Worm (Caenorhabditis elegans) whole organism, mixed stage, embryonic: ENCODE measurements around the gene fbxa-74.
A peak's percentile ranks its signal among the peaks of the same experiment; 100 is the strongest.

ENCODE experiments used
- M03D4.4 ChIP-seq: sonication (generic microtip); optimal IDR thresholded peaks from 2 replicates; lab custom pipeline; 2017; ENCODE audit warnings: mild to moderate bottlenecking, missing genetic modification characterization, missing compliant biosample characterization
- bed-3 ChIP-seq: fragments of 200-800 bp; sonication (Bioruptor generic); optimal IDR thresholded peaks from 3 replicates; lab custom pipeline; 2018; ENCODE audit warnings: mild to moderate bottlenecking, missing genetic modification characterization, moderate library complexity, missing compliant biosample characterization
- ceh-43 ChIP-seq: fragments of 200-800 bp; sonication (Bioruptor generic); optimal IDR thresholded peaks from 2 replicates; lab custom pipeline; 2018; ENCODE audit warnings: mild to moderate bottlenecking, missing genetic modification characterization, moderate library complexity, missing compliant biosample characterization
- ces-1 ChIP-seq: fragments of 150-350 bp; optimal IDR thresholded peaks from 2 replicates; lab custom pipeline; 2014; ENCODE audit warnings: missing biosample characterization, missing genetic modification reagents, missing genetic modification characterization
- cnd-1 ChIP-seq: fragments of 200-800 bp; sonication (Bioruptor generic); optimal IDR thresholded peaks from 2 replicates; lab custom pipeline; 2018; ENCODE audit warnings: mild to moderate bottlenecking, missing genetic modification characterization, missing compliant biosample characterization
- drap-1 ChIP-seq: fragments of 200-800 bp; sonication (Bioruptor generic); optimal IDR thresholded peaks from 3 replicates; lab custom pipeline; 2018; ENCODE audit warnings: mild to moderate bottlenecking, missing genetic modification characterization, missing compliant biosample characterization
- elt-1 ChIP-seq: sonication (generic microtip); optimal IDR thresholded peaks from 2 replicates; lab custom pipeline; 2017; ENCODE audit warnings: missing genetic modification characterization, mild to moderate bottlenecking, missing compliant biosample characterization, antibody characterized with exemption, moderate library complexity, borderline replicate concordance; ENCODE audit not compliant: insufficient read depth
- elt-3 ChIP-seq: fragments of 150-350 bp; optimal IDR thresholded peaks from 2 replicates; lab custom pipeline; 2014; ENCODE audit warnings: missing biosample characterization, missing genetic modification characterization
- flh-1 ChIP-seq: fragments of 200-800 bp; sonication (Bioruptor generic); optimal IDR thresholded peaks from 2 replicates; lab custom pipeline; 2018; ENCODE audit warnings: mild to moderate bottlenecking, missing genetic modification characterization, moderate library complexity, missing compliant biosample characterization
- ham-2 ChIP-seq: fragments of 200-800 bp; sonication (Bioruptor generic); optimal IDR thresholded peaks from 2 replicates; lab custom pipeline; 2018; ENCODE audit warnings: mild to moderate bottlenecking, missing genetic modification characterization, missing compliant biosample characterization
- hlh-1 ChIP-seq: fragments of 150-350 bp; optimal IDR thresholded peaks from 2 replicates; lab custom pipeline; 2014; ENCODE audit warnings: missing biosample characterization, missing genetic modification reagents, missing genetic modification characterization
- lin-13 ChIP-seq: fragments of 150-350 bp; optimal IDR thresholded peaks from 2 replicates; lab custom pipeline; 2014; ENCODE audit warnings: missing biosample characterization, missing genetic modification characterization
- lin-32 ChIP-seq: fragments of 200-800 bp; sonication (Bioruptor generic); optimal IDR thresholded peaks from 2 replicates; lab custom pipeline; 2018; ENCODE audit warnings: mild to moderate bottlenecking, missing genetic modification characterization, missing compliant biosample characterization
- lsy-2 ChIP-seq: fragments of 150-350 bp; optimal IDR thresholded peaks from 2 replicates; lab custom pipeline; 2014; ENCODE audit warnings: missing biosample characterization, missing genetic modification characterization
- mab-5 ChIP-seq: fragments of 150-350 bp; optimal IDR thresholded peaks from 2 replicates; lab custom pipeline; 2014; ENCODE audit warnings: missing biosample characterization, missing genetic modification characterization
- mep-1 ChIP-seq: fragments of 150-350 bp; optimal IDR thresholded peaks from 2 replicates; lab custom pipeline; 2017; ENCODE audit warnings: missing biosample characterization, missing genetic modification reagents, missing genetic modification characterization, inconsistent platforms
- mls-2 ChIP-seq: sonication (generic microtip); optimal IDR thresholded peaks from 2 replicates; lab custom pipeline; 2016; ENCODE audit warnings: mild to moderate bottlenecking, missing genetic modification characterization, moderate library complexity, missing compliant biosample characterization
- nhr-12 ChIP-seq: fragments of 150-350 bp; optimal IDR thresholded peaks from 2 replicates; lab custom pipeline; 2014; ENCODE audit warnings: missing biosample characterization, missing genetic modification characterization
- nhr-2 ChIP-seq: fragments of 150-350 bp; optimal IDR thresholded peaks from 2 replicates; lab custom pipeline; 2014; ENCODE audit warnings: missing biosample characterization, missing genetic modification characterization
- nhr-237 ChIP-seq: fragments of 150-350 bp; optimal IDR thresholded peaks from 2 replicates; lab custom pipeline; 2014; ENCODE audit warnings: missing biosample characterization, missing genetic modification characterization
- pha-4 ChIP-seq: fragments of 150-350 bp; optimal IDR thresholded peaks from 2 replicates; lab custom pipeline; 2018; ENCODE audit warnings: missing biosample characterization, missing genetic modification reagents, missing genetic modification characterization
- sem-2 ChIP-seq: fragments of 200-800 bp; sonication (Bioruptor generic); optimal IDR thresholded peaks from 2 replicates; lab custom pipeline; 2018; ENCODE audit warnings: mild to moderate bottlenecking, missing genetic modification characterization, missing compliant biosample characterization
- snpc-4 ChIP-seq: fragments of 150-350 bp; optimal IDR thresholded peaks from 2 replicates; lab custom pipeline; 2014; ENCODE audit warnings: missing biosample characterization, missing genetic modification characterization
- tbx-8 ChIP-seq: fragments of 200-800 bp; sonication (Bioruptor generic); optimal IDR thresholded peaks from 2 replicates; lab custom pipeline; 2018; ENCODE audit warnings: mild to moderate bottlenecking, missing genetic modification characterization, moderate library complexity, missing compliant biosample characterization
- unc-120 ChIP-seq: sonication (generic microtip); optimal IDR thresholded peaks from 2 replicates; lab custom pipeline; 2017; ENCODE audit warnings: missing genetic modification characterization, missing compliant biosample characterization; ENCODE audit not compliant: poor library complexity, severe bottlenecking
- unc-39 ChIP-seq: fragments of 150-350 bp; optimal IDR thresholded peaks from 2 replicates; lab custom pipeline; 2014; ENCODE audit warnings: missing biosample characterization, missing genetic modification characterization
- unc-62 ChIP-seq: fragments of 150-350 bp; optimal IDR thresholded peaks from 2 replicates; lab custom pipeline; 2014; ENCODE audit warnings: missing biosample characterization, missing genetic modification reagents, missing genetic modification characterization
- zip-8 ChIP-seq: fragments of 150-350 bp; optimal IDR thresholded peaks from 2 replicates; lab custom pipeline; 2014; ENCODE audit warnings: missing biosample characterization, missing genetic modification characterization
- ztf-11 ChIP-seq: fragments of 150-350 bp; optimal IDR thresholded peaks from 2 replicates; lab custom pipeline; 2014; ENCODE audit warnings: missing biosample characterization, missing genetic modification characterization

fbxa-74 gene

ce11 chrIII:1680393-1680792, 18.4 kb downstream of the fbxa-74 start:
- TF ChIP-seq elt-1 (tag; lab: Kevin White, UChicago): no peak
- TF ChIP-seq mls-2 (tag; lab: Kevin White, UChicago): no peak
- no peak for TF ChIP-seq lin-32 (GFP tag; lab: Kevin White, UChicago)

DNA sequence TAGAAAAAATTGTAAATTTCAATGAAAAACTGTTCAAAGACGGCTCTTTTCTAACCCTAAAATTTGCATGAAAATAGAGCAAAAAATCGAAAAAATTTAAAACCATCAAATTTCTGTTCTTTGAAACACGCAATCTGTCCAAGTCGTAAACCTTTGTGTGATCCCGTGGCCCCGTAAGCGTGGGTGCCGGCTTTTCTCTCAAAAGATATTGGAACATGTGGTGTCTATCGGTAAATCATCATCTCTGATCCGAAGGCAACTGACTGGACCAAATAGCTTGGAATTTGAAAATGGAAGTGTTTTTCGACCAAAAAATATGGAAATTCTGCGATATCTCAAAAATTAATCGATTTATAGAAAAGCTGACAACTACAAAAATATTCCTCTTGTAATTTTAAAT, 20.1 kb downstream of the fbxa-74 start:
- TF ChIP-seq hlh-1 (peak; percentile 47), unc-120 (tag; lab: Kevin White, UChicago) (peak; percentile 27), drap-1 (GFP tag; lab: Kevin White, UChicago) (no peak)

ce11 chrIII:1676588-1676987, 22.2 kb downstream of the fbxa-74 start, which contains the start of gene Y22D7AR.6:
Gene Y22D7AR.6 (minus strand): TSS chrIII:1676721.
- TF ChIP-seq elt-1 (tag; lab: Kevin White, UChicago) (no peak), zip-8 (tag; lab: Kevin White, UChicago) (no peak), nhr-12 (tag; lab: Kevin White, UChicago) (no peak), cnd-1 (no peak), ces-1 (GFP tag; lab: Kevin White, UChicago) (no peak)
- TF ChIP-seq, all 35 proteins: peak for 0

ce11 chrIII:1674760-1675159, 24.0 kb downstream of the fbxa-74 start:
- TF ChIP-seq lin-32 (GFP tag; lab: Kevin White, UChicago) (no peak), elt-1 (tag; lab: Kevin White, UChicago) (no peak), pha-4 (tag; lab: Kevin White, UChicago) (no peak), unc-39 (no peak), ztf-11 (tag; lab: Kevin White, UChicago) (no peak), nhr-12 (tag; lab: Kevin White, UChicago) (no peak), elt-3 (tag; lab: Kevin White, UChicago) (no peak), M03D4.4 (tag; lab: Kevin White, UChicago) (no peak), unc-62 (GFP tag; lab: Kevin White, UChicago) (no peak), sem-2 (GFP tag; lab: Kevin White, UChicago) (no peak), lin-13 (tag; lab: Kevin White, UChicago) (no peak), bed-3 (no peak), flh-1 (GFP tag; lab: Kevin White, UChicago) (no peak), cnd-1 (no peak), nhr-2 (tag; lab: Kevin White, UChicago) (no peak), snpc-4 (tag; lab: Kevin White, UChicago) (no peak)

DNA sequence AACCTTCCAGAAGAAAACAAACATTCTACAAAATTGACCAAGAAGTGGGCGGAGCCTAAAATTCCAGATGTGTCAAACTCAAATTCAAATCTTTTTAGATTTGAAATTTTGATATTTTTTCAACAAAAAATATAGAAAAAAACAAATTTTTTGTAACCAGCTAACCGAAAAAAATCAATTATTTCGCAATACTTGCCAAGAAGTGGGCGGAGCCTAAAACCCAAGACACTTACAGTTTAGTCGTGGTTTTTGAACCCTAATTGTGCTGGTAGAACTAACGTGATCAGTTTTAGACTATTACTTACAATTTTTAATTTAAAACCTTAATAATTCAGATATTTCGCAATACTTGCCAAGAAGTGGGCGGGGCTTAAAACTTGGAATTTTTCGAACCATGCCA, 25.5 kb downstream of the fbxa-74 start:
- TF ChIP-seq lsy-2 (no peak), drap-1 (GFP tag; lab: Kevin White, UChicago) (no peak), mep-1 (tag; lab: Kevin White, UChicago) (no peak), ham-2 (no peak), snpc-4 (tag; lab: Kevin White, UChicago) (no peak), cnd-1 (no peak)

- TF ChIP-seq tbx-8 (no peak), lsy-2 (no peak), ceh-43 (no peak), mab-5 (tag; lab: Kevin White, UChicago) (no peak), snpc-4 (tag; lab: Kevin White, UChicago) (no peak), mls-2 (tag; lab: Kevin White, UChicago) (no peak), sem-2 (GFP tag; lab: Kevin White, UChicago) (no peak), drap-1 (GFP tag; lab: Kevin White, UChicago) (no peak), nhr-12 (tag; lab: Kevin White, UChicago) (no peak), unc-62 (GFP tag; lab: Kevin White, UChicago) (no peak), bed-3 (no peak), hlh-1 (no peak), elt-1 (tag; lab: Kevin White, UChicago) (no peak), lin-32 (GFP tag; lab: Kevin White, UChicago) (no peak), elt-3 (tag; lab: Kevin White, UChicago) (no peak), mep-1 (tag; lab: Kevin White, UChicago) (no peak), zip-8 (tag; lab: Kevin White, UChicago) (no peak), M03D4.4 (tag; lab: Kevin White, UChicago) (no peak), ztf-11 (tag; lab: Kevin White, UChicago) (no peak), nhr-237 (tag; lab: Kevin White, UChicago) (no peak)
Measured at ce11 chrIII:1668519-1668918, 30.3 kb downstream of the fbxa-74 start, which contains the start of gene glb-30. Gene glb-30 (minus strand): TSS chrIII:1668619.
